Fruit fly (Drosophila melanogaster) whole organism, wandering third instar larva: ENCODE results near the gene CG13887.
A peak's percentile ranks its signal among the peaks of the same experiment; 100 is the strongest.

Experiments
- Abd-B ChIP-seq: fragments of >200 bp; optimal IDR thresholded peaks from 2 replicates; lab custom pipeline; 2017; ENCODE audit warnings: missing biosample characterization, missing genetic modification characterization
- Dfd ChIP-seq: fragments of >200 bp; optimal IDR thresholded peaks from 2 replicates; lab custom pipeline; 2017; ENCODE audit warnings: missing biosample characterization, missing genetic modification characterization
- GATAd ChIP-seq: sonication (Bioruptor generic); optimal IDR thresholded peaks from 2 replicates; lab custom pipeline; 2016; ENCODE audit warnings: missing biosample characterization, missing genetic modification characterization
- N ChIP-seq: fragments of >200 bp; optimal IDR thresholded peaks from 2 replicates; lab custom pipeline; 2018; ENCODE audit warnings: missing biosample characterization, missing external identifiers, missing genetic modification characterization
- Rel ChIP-seq, 2 experiments: fragments of 200-800 bp; sonication (Bioruptor generic) in 1 of 2; optimal IDR thresholded peaks; 2 replicates in 1 of 2; 3 replicates in 1 of 2; lab custom pipeline; 2016 to 2019; ENCODE audit warnings: mild to moderate bottlenecking in 2 of 2, missing biosample characterization in 2 of 2, missing genetic modification characterization in 2 of 2, moderate library complexity in 1 of 2
- Vsx2 ChIP-seq: fragments of 200-300, 225-300 bp; sonication (Bioruptor generic); optimal IDR thresholded peaks from 2 replicates; lab custom pipeline; 2018; ENCODE audit warnings: missing biosample characterization, missing genetic modification characterization; ENCODE audit not compliant: partially characterized antibody
- brk ChIP-seq: fragments of 200-800 bp; sonication (Bioruptor generic); optimal IDR thresholded peaks from 2 replicates; lab custom pipeline; 2016; ENCODE audit warnings: missing biosample characterization, mild to moderate bottlenecking, missing genetic modification characterization
- dmrt93B ChIP-seq: fragments of 200-800 bp; sonication (Bioruptor generic); optimal IDR thresholded peaks from 2 replicates; lab custom pipeline; 2018; ENCODE audit warnings: missing biosample characterization, mild to moderate bottlenecking, missing genetic modification characterization
- foxo ChIP-seq, 2 experiments: fragments of 200-800 bp; sonication (Bioruptor generic); optimal IDR thresholded peaks; 2 replicates in 1 of 2; 3 replicates in 1 of 2; lab custom pipeline; 2016 to 2017; ENCODE audit warnings: missing biosample characterization in 2 of 2, missing genetic modification characterization in 2 of 2
- psq ChIP-seq: fragments of 200-800 bp; sonication (Bioruptor generic); optimal IDR thresholded peaks from 3 replicates; lab custom pipeline; 2017; ENCODE audit warnings: missing biosample characterization, mild to moderate bottlenecking, missing genetic modification characterization, moderate library complexity
- rgr ChIP-seq: fragments of 200-800 bp; sonication (Bioruptor generic); optimal IDR thresholded peaks from 3 replicates; lab custom pipeline; 2016; ENCODE audit warnings: missing biosample characterization, mild to moderate bottlenecking, missing genetic modification characterization
- sage ChIP-seq: fragments of 200-800 bp; sonication (Bioruptor generic); optimal IDR thresholded peaks from 2 replicates; lab custom pipeline; 2016; ENCODE audit warnings: missing biosample characterization, mild to moderate bottlenecking, missing genetic modification characterization
- sv ChIP-seq: fragments of 200-800 bp; sonication (Bioruptor generic); optimal IDR thresholded peaks from 3 replicates; lab custom pipeline; 2016; ENCODE audit warnings: missing biosample characterization, missing genetic modification characterization
- tai ChIP-seq: sonication (Bioruptor generic); optimal IDR thresholded peaks from 2 replicates; lab custom pipeline; 2016; ENCODE audit warnings: missing biosample characterization, missing genetic modification characterization
- usp ChIP-seq: fragments of >200 bp; optimal IDR thresholded peaks from 2 replicates; lab custom pipeline; 2017; ENCODE audit warnings: missing biosample characterization, missing genetic modification characterization

The CG13887 gene

DNA sequence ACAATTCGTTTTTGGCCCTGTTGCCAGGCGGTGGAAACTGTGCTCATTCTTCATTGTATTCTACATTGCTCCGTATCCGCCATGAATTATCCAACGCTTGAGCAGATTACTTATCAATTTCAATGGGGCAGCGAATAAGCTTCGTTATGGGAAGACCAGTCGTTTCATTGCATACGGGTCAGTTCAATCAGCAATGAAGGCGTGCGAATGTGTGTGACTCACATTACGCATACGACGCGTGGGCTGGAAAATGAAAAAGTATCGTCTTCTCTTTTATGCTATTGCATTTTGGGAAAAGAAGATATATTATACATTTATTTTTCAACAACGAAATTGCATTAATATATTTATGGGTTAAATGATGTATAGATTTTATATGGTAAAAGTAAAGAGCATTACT is 47.3 kb downstream of the CG13887 start:
- no peak for TF ChIP-seq dmrt93B (GFP tag; lab: Kevin White, UChicago)
- no peak for TF ChIP-seq N
- TF ChIP-seq sage, result no peak
- TF ChIP-seq usp (GFP tag; lab: Kevin White, UChicago), result no peak
- TF ChIP-seq Vsx2 (GFP tag; lab: Kevin White, UChicago), result no peak
- no peak for TF ChIP-seq Rel (GFP tag; optimal IDR thresholded peaks at IDR 0.05; lab: Kevin White, UChicago)
- TF ChIP-seq Rel (tag; optimal IDR thresholded peaks at IDR 0.05; lab: Kevin White, UChicago), result peak; percentile 14
- no peak for TF ChIP-seq psq (GFP tag; lab: Kevin White, UChicago)
- TF ChIP-seq, all 38 proteins: peak for 1

- no peak for TF ChIP-seq dmrt93B (GFP tag; lab: Kevin White, UChicago)
- TF ChIP-seq brk (GFP tag; lab: Kevin White, UChicago), result no peak
- no peak for TF ChIP-seq psq (GFP tag; lab: Kevin White, UChicago)
- TF ChIP-seq rgr (GFP tag; lab: Kevin White, UChicago), result no peak
- TF ChIP-seq GATAd (GFP tag; lab: Kevin White, UChicago), result no peak
- no peak for TF ChIP-seq sv
Measured at dm6 chr3L:885624-886257, 48.1 kb downstream of the CG13887 start.

dm6 chr3L:887423-888097 is 49.9 kb downstream of the CG13887 start:
- no peak for TF ChIP-seq foxo (GFP tag; optimal IDR thresholded peaks at IDR 0.05; lab: Kevin White, UChicago)
- TF ChIP-seq rgr (GFP tag; lab: Kevin White, UChicago), result no peak
- TF ChIP-seq Rel (GFP tag; optimal IDR thresholded peaks at IDR 0.05; lab: Kevin White, UChicago), result no peak
- peak; percentile 16 for TF ChIP-seq Rel (tag; optimal IDR thresholded peaks at IDR 0.05; lab: Kevin White, UChicago)
- no peak for TF ChIP-seq GATAd (GFP tag; lab: Kevin White, UChicago)
- no peak for TF ChIP-seq Vsx2 (GFP tag; lab: Kevin White, UChicago)

DNA sequence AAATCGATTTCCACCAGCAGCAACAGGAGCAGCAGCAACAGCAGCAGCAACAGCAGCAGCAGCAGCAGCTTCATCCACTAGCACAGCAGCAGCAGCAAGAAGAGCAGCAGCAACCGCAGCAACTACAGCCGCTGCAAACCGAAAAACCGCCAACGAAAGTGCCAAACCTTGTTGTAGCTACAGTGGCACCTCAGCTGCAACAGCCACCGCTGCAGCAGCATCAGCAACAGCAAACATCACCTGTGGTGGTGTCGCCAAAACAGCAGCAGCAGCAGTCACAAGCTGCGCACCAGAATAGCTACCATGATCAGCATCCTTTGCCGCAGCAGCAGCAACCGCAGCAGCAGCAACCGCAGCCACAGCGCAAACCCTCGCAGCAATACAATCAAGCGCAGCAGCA is 50.7 kb downstream of the CG13887 start:
- TF ChIP-seq Dfd (GFP tag; lab: Kevin White, UChicago) (peak; percentile 97), tai (GFP tag; lab: Kevin White, UChicago) (no peak), Vsx2 (GFP tag; lab: Kevin White, UChicago) (no peak), Abd-B (GFP tag; lab: Kevin White, UChicago) (no peak)
